Fruit fly (Drosophila melanogaster): ENCODE data around the gene Corp.

Corp gene

dm6 chrX:8243966-8244895, 27.0 kb downstream of the Corp start, which contains the start of gene sni (continued):
- TF ChIP-seq tgo (GFP tag; IDR thresholded peaks at IDR 0.05) (0 out of 3 replicates have a peak, but pooled peaks have one; percentile 13), CG15269 (tag; optimal IDR thresholded peaks at IDR 0.05) (no peak), CG16813 (GFP tag; IDR thresholded peaks at IDR 0.05; ENCODE audit: partially characterized antibody) (peak; percentile 49; the same call in 2 of the 3 replicates), CG4730 (GFP tag; IDR thresholded peaks at IDR 0.05) (no peak), CG2712 (tag; optimal IDR thresholded peaks at IDR 0.05) (peak; percentile 11), CG12769 (tag; optimal IDR thresholded peaks at IDR 0.05) (peak; percentile 15), tup (GFP tag; optimal IDR thresholded peaks at IDR 0.05) (no peak), org-1 (GFP tag; optimal IDR thresholded peaks at IDR 0.05) (no peak), amos (GFP tag; IDR thresholded peaks at IDR 0.05; ENCODE audit: partially characterized antibody) (no peak), CG3838 (GFP tag; optimal IDR thresholded peaks at IDR 0.05) (no peak), D19B (GFP tag; optimal IDR thresholded peaks at IDR 0.05) (no peak), Nf-YA (GFP tag; IDR thresholded peaks at IDR 0.05) (no peak), Med (GFP tag) (peak; percentile 81), Blimp-1 (GFP tag; optimal IDR thresholded peaks at IDR 0.05) (no peak), CG14050 (GFP tag; IDR thresholded peaks at IDR 0.05) (no peak), Eip74EF (GFP tag; optimal IDR thresholded peaks at IDR 0.05) (no peak), Sry-β (GFP tag; optimal IDR thresholded peaks at IDR 0.05) (no peak), lola (GFP tag; optimal IDR thresholded peaks at IDR 0.05) (no peak), CG2120 (GFP tag; optimal IDR thresholded peaks at IDR 0.05) (peak; percentile 43), HLHmδ (GFP tag; optimal IDR thresholded peaks at IDR 0.05) (no peak), Ptx1 (GFP tag; IDR thresholded peaks at IDR 0.05) (0 out of 2 replicates have a peak, but pooled peaks have one; percentile 15), pzg (GFP tag; optimal IDR thresholded peaks at IDR 0.05) (peak; percentile 4), CG4854 (GFP tag; optimal IDR thresholded peaks at IDR 0.05) (no peak), caup (GFP tag; optimal IDR thresholded peaks at IDR 0.05; ENCODE audit: severe bottlenecking) (peak; percentile 11), Scr (GFP tag; IDR thresholded peaks at IDR 0.05; ENCODE audit: partially characterized antibody) (peak; percentile 49), Myb (GFP tag; optimal IDR thresholded peaks at IDR 0.05) (no peak), Atf6 (GFP tag; IDR thresholded peaks at IDR 0.05) (0 out of 2 replicates have a peak, but pooled peaks have one; percentile 36), CG7556 (GFP tag; optimal IDR thresholded peaks at IDR 0.05) (peak; percentile 34), CG10267 (tag; optimal IDR thresholded peaks at IDR 0.05) (no peak), CG11085 (GFP tag; IDR thresholded peaks at IDR 0.05) (no peak), CG11696 (GFP tag; IDR thresholded peaks at IDR 0.05) (peak; percentile 93), trh (GFP tag; optimal IDR thresholded peaks at IDR 0.05) (no peak), gt (GFP tag; IDR thresholded peaks at IDR 0.05) (no peak), lab (GFP tag; optimal IDR thresholded peaks at IDR 0.05) (no peak), CG32772 (GFP tag; IDR thresholded peaks at IDR 0.05) (no peak), gfzf (GFP tag; optimal IDR thresholded peaks at IDR 0.05) (peak; percentile 24), NC2α (GFP tag; optimal IDR thresholded peaks at IDR 0.05) (no peak), stc (GFP tag; IDR thresholded peaks at IDR 0.05) (no peak), CG15479 (GFP tag; optimal IDR thresholded peaks at IDR 0.05) (peak; percentile 40), schlank (tag; optimal IDR thresholded peaks at IDR 0.05) (no peak), CG10565 (GFP tag; optimal IDR thresholded peaks at IDR 0.05) (no peak), Pdp1 (GFP tag; optimal IDR thresholded peaks at IDR 0.05) (peak in 1 of 2 experiments; percentile 80), hkb (optimal IDR thresholded peaks at IDR 0.05) (no peak), hkb (GFP tag; IDR thresholded peaks at IDR 0.05) (0 out of 2 replicates have a peak, but pooled peaks have one; percentile 36), disco-r (GFP tag; optimal IDR thresholded peaks at IDR 0.05) (no peak), tna (GFP tag; IDR thresholded peaks at IDR 0.05; ENCODE audit: partially characterized antibody) (no peak), oc (tag; optimal IDR thresholded peaks at IDR 0.05) (no peak)
